Worm (Caenorhabditis elegans) whole organism, early embryonic: Measurements from ENCODE around the gene ptr-1.

ENCODE experiments used
- B0310.2 ChIP-seq: sonication (generic microtip); optimal IDR thresholded peaks from 2 replicates; lab custom pipeline; 2016; ENCODE audit warnings: mild to moderate bottlenecking, missing genetic modification characterization, missing compliant biosample characterization
- F13C5.2 ChIP-seq: sonication (generic microtip); optimal IDR thresholded peaks from 2 replicates; lab custom pipeline; 2017; ENCODE audit warnings: mild to moderate bottlenecking, missing genetic modification characterization, inconsistent platforms, missing compliant biosample characterization
- aly-1 ChIP-seq: sonication (generic microtip); optimal IDR thresholded peaks from 2 replicates; lab custom pipeline; 2016; ENCODE audit warnings: missing genetic modification characterization, missing compliant biosample characterization
- ama-1 ChIP-seq: fragments of 150-350 bp; optimal IDR thresholded peaks from 2 replicates; lab custom pipeline; 2014
- ceh-13 ChIP-seq: fragments of 200-800 bp; sonication (Bioruptor generic); optimal IDR thresholded peaks from 2 replicates; lab custom pipeline; 2018; ENCODE audit warnings: mild to moderate bottlenecking, missing genetic modification characterization, missing compliant biosample characterization
- ceh-36 ChIP-seq: sonication (generic microtip); optimal IDR thresholded peaks from 2 replicates; lab custom pipeline; 2016; ENCODE audit warnings: missing genetic modification characterization, inconsistent platforms, missing compliant biosample characterization
- ets-7 ChIP-seq: sonication (generic microtip); optimal IDR thresholded peaks from 2 replicates; lab custom pipeline; 2016; ENCODE audit warnings: missing genotype, missing genetic modification characterization, missing compliant biosample characterization
- flt-1 ChIP-seq: fragments of 200-800 bp; sonication (Bioruptor generic); IDR thresholded peaks from 2 replicates; pipeline ENCODE4 v1.3.6; 2022; ENCODE audit warnings: missing genetic modification characterization, missing compliant biosample characterization
- hmbx-1 ChIP-seq: sonication (generic microtip); optimal IDR thresholded peaks from 2 replicates; lab custom pipeline; 2016; ENCODE audit warnings: mild to moderate bottlenecking, missing genetic modification characterization, missing compliant biosample characterization
- hmg-4 ChIP-seq: fragments of 200-800 bp; sonication (Bioruptor generic); optimal IDR thresholded peaks from 2 replicates; lab custom pipeline; 2018; ENCODE audit warnings: mild to moderate bottlenecking, missing genetic modification characterization, missing compliant biosample characterization
- hnd-1 ChIP-seq: sonication (generic microtip); optimal IDR thresholded peaks from 2 replicates; lab custom pipeline; 2016; ENCODE audit warnings: missing genetic modification characterization, missing compliant biosample characterization
- pes-1 ChIP-seq: fragments of 200-800 bp; sonication (Bioruptor generic); IDR thresholded peaks from 2 replicates; pipeline ENCODE4 v1.3.6; 2022; ENCODE audit warnings: missing genetic modification reagents, missing genetic modification characterization, missing compliant biosample characterization
- scrt-1 ChIP-seq: fragments of 200-800 bp; sonication (Bioruptor generic); IDR thresholded peaks from 2 replicates; pipeline ENCODE4 v1.3.6; 2022; ENCODE audit warnings: missing genetic modification characterization, missing compliant biosample characterization
- sea-1 ChIP-seq: fragments of 200-800 bp; sonication (Bioruptor generic); conservative IDR thresholded peaks from 2 replicates; pipeline ENCODE4 v1.3.6; 2022; ENCODE audit warnings: missing genetic modification characterization, missing compliant biosample characterization
- tbx-11 ChIP-seq: fragments of 200-800 bp; sonication (Bioruptor generic); IDR thresholded peaks from 2 replicates; pipeline ENCODE4 v1.3.6; 2022; ENCODE audit warnings: missing genetic modification characterization, missing compliant biosample characterization
- tbx-37 ChIP-seq: fragments of 200-800 bp; sonication (Bioruptor generic); conservative IDR thresholded peaks from 2 replicates; pipeline ENCODE4 v1.3.6; 2022; ENCODE audit warnings: missing genetic modification reagents, missing genetic modification characterization, missing compliant biosample characterization
- tra-4 ChIP-seq: sonication (generic microtip); optimal IDR thresholded peaks from 2 replicates; lab custom pipeline; 2017; ENCODE audit warnings: missing genetic modification characterization, missing compliant biosample characterization

The ptr-1 gene

ce11 chrV:9219390-9219733 is 37.8 kb upstream of the ptr-1 start:
- TF ChIP-seq ceh-36 (peak; percentile 44), hmg-4 (GFP tag; lab: Kevin White, UChicago) (no peak)

ce11 chrV:9218655-9219389 is 37.3 kb upstream of the ptr-1 start:
- TF ChIP-seq aly-1 = no peak
- TF ChIP-seq tbx-11 (GFP tag; lab: Robert Waterston, UW) = 0 out of 2 replicates have a peak, but pooled peaks have one; percentile 32

- TF ChIP-seq tbx-11 (GFP tag; lab: Robert Waterston, UW) (no peak), ama-1 (lab: Kevin White, UChicago) (no peak), hmg-4 (GFP tag; lab: Kevin White, UChicago) (no peak), ceh-36 (no peak), scrt-1 (GFP tag; lab: Robert Waterston, UW) (no peak), hnd-1 (tag; lab: Kevin White, UChicago) (no peak), ceh-13 (no peak), B0310.2 (tag; lab: Kevin White, UChicago) (no peak), pes-1 (no peak), tra-4 (tag; lab: Kevin White, UChicago) (no peak), flt-1 (no peak), tbx-37 (GFP tag; lab: Robert Waterston, UW) (no peak), F13C5.2 (tag; lab: Kevin White, UChicago) (no peak)
Measured at ce11 chrV:9218214-9218613, 36.7 kb upstream of the ptr-1 start.

ce11 chrV:9217158-9217557 is 35.6 kb upstream of the ptr-1 start, which contains the start of gene pacs-1:
TSS of gene pacs-1 (minus strand) at chrV:9217258.
- TF ChIP-seq tbx-11 (GFP tag; lab: Robert Waterston, UW) = no peak
- TF ChIP-seq aly-1 = no peak
- TF ChIP-seq ama-1 (lab: Kevin White, UChicago) = no peak
- TF ChIP-seq hmg-4 (GFP tag; lab: Kevin White, UChicago) = no peak
- no peak for TF ChIP-seq hmbx-1 (tag; lab: Kevin White, UChicago)
- no peak for TF ChIP-seq F13C5.2 (tag; lab: Kevin White, UChicago)
- TF ChIP-seq B0310.2 (tag; lab: Kevin White, UChicago) = no peak
- TF ChIP-seq hnd-1 (tag; lab: Kevin White, UChicago) = no peak
- no peak for TF ChIP-seq tbx-37 (GFP tag; lab: Robert Waterston, UW)
- TF ChIP-seq flt-1 = no peak
- TF ChIP-seq ceh-36 = no peak
- no peak for TF ChIP-seq ets-7 (tag; lab: Kevin White, UChicago)
- no peak for TF ChIP-seq scrt-1 (GFP tag; lab: Robert Waterston, UW)
- TF ChIP-seq pes-1 = no peak

- TF ChIP-seq ceh-13 (no peak), hmg-4 (GFP tag; lab: Kevin White, UChicago) (no peak), hmbx-1 (tag; lab: Kevin White, UChicago) (no peak), aly-1 (no peak), F13C5.2 (tag; lab: Kevin White, UChicago) (no peak), tra-4 (tag; lab: Kevin White, UChicago) (no peak), ceh-36 (no peak), scrt-1 (GFP tag; lab: Robert Waterston, UW) (no peak), B0310.2 (tag; lab: Kevin White, UChicago) (no peak), pes-1 (no peak), hnd-1 (tag; lab: Kevin White, UChicago) (no peak), tbx-11 (GFP tag; lab: Robert Waterston, UW) (no peak), sea-1 (GFP tag; lab: Robert Waterston, UW) (no peak), ama-1 (lab: Kevin White, UChicago) (no peak), flt-1 (no peak), ets-7 (tag; lab: Kevin White, UChicago) (no peak)
Measured at ce11 chrV:9213554-9213953, 32.0 kb upstream of the ptr-1 start, which contains the start of gene mdt-27. TSS of gene mdt-27 (minus strand) at chrV:9213654.

ce11 chrV:9212499-9212898 is 31.0 kb upstream of the ptr-1 start:
- no peak for TF ChIP-seq hmg-4 (GFP tag; lab: Kevin White, UChicago)
- TF ChIP-seq ceh-13 = no peak
- no peak for TF ChIP-seq pes-1
- no peak for TF ChIP-seq flt-1
- no peak for TF ChIP-seq tbx-11 (GFP tag; lab: Robert Waterston, UW)
- TF ChIP-seq B0310.2 (tag; lab: Kevin White, UChicago) = no peak
- TF ChIP-seq F13C5.2 (tag; lab: Kevin White, UChicago) = no peak
- no peak for TF ChIP-seq tra-4 (tag; lab: Kevin White, UChicago)
- TF ChIP-seq ceh-36 = no peak
- TF ChIP-seq ets-7 (tag; lab: Kevin White, UChicago) = no peak
- no peak for TF ChIP-seq hnd-1 (tag; lab: Kevin White, UChicago)
- TF ChIP-seq tbx-37 (GFP tag; lab: Robert Waterston, UW) = no peak
- no peak for TF ChIP-seq ama-1 (lab: Kevin White, UChicago)
- no peak for TF ChIP-seq hmbx-1 (tag; lab: Kevin White, UChicago)
- no peak for TF ChIP-seq aly-1
- TF ChIP-seq sea-1 (GFP tag; lab: Robert Waterston, UW) = no peak
- no peak for TF ChIP-seq scrt-1 (GFP tag; lab: Robert Waterston, UW)

ce11 chrV:9208878-9209277 is 27.4 kb upstream of the ptr-1 start:
- TF ChIP-seq sea-1 (GFP tag; lab: Robert Waterston, UW) = no peak
- TF ChIP-seq ceh-36 = no peak
- no peak for TF ChIP-seq tbx-11 (GFP tag; lab: Robert Waterston, UW)
- TF ChIP-seq B0310.2 (tag; lab: Kevin White, UChicago) = no peak
- TF ChIP-seq ceh-13 = no peak
- no peak for TF ChIP-seq hmg-4 (GFP tag; lab: Kevin White, UChicago)
- TF ChIP-seq hnd-1 (tag; lab: Kevin White, UChicago) = no peak
- TF ChIP-seq pes-1 = no peak
- TF ChIP-seq scrt-1 (GFP tag; lab: Robert Waterston, UW) = no peak
- no peak for TF ChIP-seq F13C5.2 (tag; lab: Kevin White, UChicago)
- TF ChIP-seq aly-1 = no peak
- no peak for TF ChIP-seq tra-4 (tag; lab: Kevin White, UChicago)
- TF ChIP-seq ama-1 (lab: Kevin White, UChicago) = no peak
- TF ChIP-seq flt-1 = no peak
- TF ChIP-seq ets-7 (tag; lab: Kevin White, UChicago) = no peak
- TF ChIP-seq hmbx-1 (tag; lab: Kevin White, UChicago) = no peak
